Fruit fly (Drosophila melanogaster): ENCODE measurements around the gene Ilp3.

dm6 chr3L:9797587-9797986 is 4.3 kb downstream of the Ilp3 start, which contains the start of gene Zasp67:
- TF ChIP-seq fd96Ca (GFP tag; IDR thresholded peaks at IDR 0.05) (no peak), rn (GFP tag; IDR thresholded peaks at IDR 0.05) (no peak), CG12605 (GFP tag; IDR thresholded peaks at IDR 0.05) (no peak), CG4496 (GFP tag; IDR thresholded peaks at IDR 0.05) (no peak), D1 (tag; optimal IDR thresholded peaks at IDR 0.05) (no peak), CG8301 (tag; optimal IDR thresholded peaks at IDR 0.05) (no peak), EcR (GFP tag; optimal IDR thresholded peaks at IDR 0.05) (no peak), CG8159 (tag; optimal IDR thresholded peaks at IDR 0.05) (no peak), CG10348 (GFP tag; IDR thresholded peaks at IDR 0.05) (no peak), CG34367 (tag; optimal IDR thresholded peaks at IDR 0.05) (no peak)

Data from whole organism, pupa.